Worm (Caenorhabditis elegans): Measurements from ENCODE around the gene C35D10.1.

DNA sequence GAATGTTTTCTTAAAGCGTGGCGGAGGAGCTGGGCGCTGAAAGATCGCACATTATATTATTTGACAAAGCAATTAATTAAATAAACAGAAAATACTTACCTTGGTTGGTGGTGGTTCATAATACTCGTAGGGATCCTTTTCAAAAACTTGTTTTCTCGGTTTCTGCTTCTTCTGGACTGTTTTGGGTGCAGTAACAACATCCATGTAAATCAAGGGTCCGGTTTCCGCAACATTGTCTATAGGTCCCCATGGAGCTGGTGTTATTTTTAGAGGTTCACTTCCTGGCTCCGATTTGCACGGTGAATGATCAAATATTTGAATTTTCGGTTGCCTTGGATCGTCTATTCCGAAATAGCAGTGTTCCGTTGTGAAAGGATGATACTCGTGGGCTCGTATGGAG lies 44.6 kb downstream of the C35D10.1 start:
- TF ChIP-seq dpl-1 (GFP tag; optimal IDR thresholded peaks at IDR 0.05) (no peak), unc-130 (GFP tag; optimal IDR thresholded peaks at IDR 0.05) (no peak), madf-3 (GFP tag; IDR thresholded peaks at IDR 0.05) (no peak), pha-4 (tag; optimal IDR thresholded peaks at IDR 0.05) (no peak)
